Worm (Caenorhabditis elegans) whole organism, L4 larva: Measurements from ENCODE around the gene sri-24.
A peak's percentile ranks its signal among the peaks of the same experiment; 100 is the strongest.

ENCODE experiments used
- F10B5.3 ChIP-seq: sonication (generic microtip); optimal IDR thresholded peaks from 2 replicates; lab custom pipeline; 2016; ENCODE audit warnings: mild to moderate bottlenecking, missing genetic modification characterization, missing compliant biosample characterization
- F26F4.8 ChIP-seq: fragments of 200-800 bp; sonication (Bioruptor generic); conservative IDR thresholded peaks from 2 replicates; pipeline ENCODE4 v1.3.6; 2022; ENCODE audit warnings: missing genetic modification characterization, missing compliant biosample characterization
- F37D6.2 ChIP-seq: sonication (generic microtip); optimal IDR thresholded peaks from 2 replicates; lab custom pipeline; 2016; ENCODE audit warnings: mild to moderate bottlenecking, missing genetic modification characterization, missing compliant biosample characterization
- T20F7.1 ChIP-seq: fragments of 200-800 bp; sonication (Bioruptor generic); optimal IDR thresholded peaks from 2 replicates; lab custom pipeline; 2018; ENCODE audit warnings: mild to moderate bottlenecking, missing genetic modification characterization, missing compliant biosample characterization
- Y75B8A.6 ChIP-seq: fragments of 200-800 bp; sonication (Bioruptor generic); IDR thresholded peaks from 2 replicates; pipeline ENCODE4 v1.3.6; 2022; ENCODE audit warnings: missing genetic modification reagents, missing genetic modification characterization, missing compliant biosample characterization
- aly-2 ChIP-seq: sonication (generic microtip); optimal IDR thresholded peaks from 2 replicates; lab custom pipeline; 2018; ENCODE audit warnings: missing biosample characterization, missing genetic modification characterization
- ama-1 ChIP-seq: fragments of 150-350 bp; optimal IDR thresholded peaks from 2 replicates; lab custom pipeline; 2014; ENCODE audit warnings: inconsistent platforms, mixed read lengths
- ceh-20 ChIP-seq: fragments of 200-800 bp; sonication (Bioruptor generic); IDR thresholded peaks from 2 replicates; pipeline ENCODE4 v1.3.6; 2022; ENCODE audit warnings: missing genetic modification reagents, missing genetic modification characterization, missing compliant biosample characterization
- ceh-32 ChIP-seq: sonication (generic microtip); optimal IDR thresholded peaks from 2 replicates; lab custom pipeline; 2016; ENCODE audit warnings: mild to moderate bottlenecking, missing genetic modification characterization, missing compliant biosample characterization; ENCODE audit not compliant: poor library complexity
- ceh-82 ChIP-seq: sonication (generic microtip); optimal IDR thresholded peaks from 2 replicates; lab custom pipeline; 2017; ENCODE audit warnings: missing biosample characterization, missing genetic modification characterization
- ces-1 ChIP-seq: fragments of 150-350 bp; sonication (generic microtip); optimal IDR thresholded peaks from 4 replicates; lab custom pipeline; 2014; ENCODE audit warnings: missing biosample characterization, missing genetic modification reagents, missing genetic modification characterization
- cey-2 ChIP-seq: sonication (generic microtip); optimal IDR thresholded peaks from 3 replicates; lab custom pipeline; 2017; ENCODE audit warnings: missing genetic modification characterization, mild to moderate bottlenecking, missing compliant biosample characterization, antibody characterized with exemption, borderline replicate concordance; ENCODE audit not compliant: insufficient read depth
- daf-12 ChIP-seq: fragments of 150-350 bp; optimal IDR thresholded peaks from 2 replicates; lab custom pipeline; 2014; ENCODE audit warnings: missing biosample characterization, missing genetic modification reagents, missing genetic modification characterization
- daf-16 ChIP-seq, 3 experiments: sonication (generic microtip); optimal IDR thresholded peaks; 2 replicates each; lab custom pipeline; 2016 to 2017; ENCODE audit warnings: missing genetic modification characterization in 3 of 3, missing genetic modification reagents in 3 of 3, mild to moderate bottlenecking in 2 of 3, missing compliant biosample characterization in 2 of 3, missing biosample characterization in 1 of 3, moderate library complexity in 1 of 3
- dmd-6 ChIP-seq: fragments of 200-800 bp; sonication (Bioruptor generic); IDR thresholded peaks from 2 replicates; pipeline ENCODE4 v1.3.6; 2022; ENCODE audit warnings: missing genetic modification reagents, missing genetic modification characterization, missing compliant biosample characterization
- dmd-8 ChIP-seq: fragments of 200-800 bp; sonication (Bioruptor generic); IDR thresholded peaks from 2 replicates; pipeline ENCODE4 v1.3.6; 2022; ENCODE audit warnings: missing genetic modification characterization, missing compliant biosample characterization
- dmd-9 ChIP-seq: fragments of 200-800 bp; sonication (Bioruptor generic); IDR thresholded peaks from 2 replicates; pipeline ENCODE4 v1.3.6; 2022; ENCODE audit warnings: missing genetic modification reagents, missing genetic modification characterization, missing compliant biosample characterization
- dpl-1 ChIP-seq: fragments of 150-350 bp; optimal IDR thresholded peaks from 2 replicates; lab custom pipeline; 2014; ENCODE audit warnings: missing biosample characterization, missing genetic modification reagents, missing genetic modification characterization
- fkh-10 ChIP-seq: fragments of 150-350 bp; optimal IDR thresholded peaks from 2 replicates; lab custom pipeline; 2014; ENCODE audit warnings: missing biosample characterization, missing genetic modification reagents, missing genetic modification characterization
- lim-7 ChIP-seq: fragments of 200-800 bp; sonication (Bioruptor generic); IDR thresholded peaks from 2 replicates; pipeline ENCODE4 v1.3.6; 2022; ENCODE audit warnings: missing genetic modification characterization, missing compliant biosample characterization
- lin-38 ChIP-seq: fragments of 200-800 bp; sonication (Bioruptor generic); IDR thresholded peaks from 2 replicates; pipeline ENCODE4 v1.3.6; 2022; ENCODE audit warnings: missing genetic modification reagents, missing genetic modification characterization, missing compliant biosample characterization
- lir-3 ChIP-seq: sonication (generic microtip); optimal IDR thresholded peaks from 2 replicates; lab custom pipeline; 2016; ENCODE audit warnings: mild to moderate bottlenecking, missing genetic modification characterization, missing compliant biosample characterization
- lsy-2 ChIP-seq, 2 experiments: fragments of 150-350 bp in 1 of 2; sonication (generic microtip) in 1 of 2; optimal IDR thresholded peaks; 2 replicates each; lab custom pipeline; 2014 to 2017; ENCODE audit warnings: missing biosample characterization in 2 of 2, missing genetic modification characterization in 2 of 2
- madf-5 ChIP-seq, 2 experiments: fragments of 200-800 bp; sonication (Bioruptor generic); IDR thresholded peaks; 2 replicates each; pipeline ENCODE4 v1.3.6; 2022; ENCODE audit warnings: missing compliant biosample characterization in 2 of 2, missing genetic modification characterization in 2 of 2
- mdl-1 ChIP-seq, 2 experiments: fragments of 150-350 bp in 1 of 2; sonication (generic microtip) in 1 of 2; optimal IDR thresholded peaks; 2 replicates each; lab custom pipeline; 2014 to 2017; ENCODE audit warnings: missing biosample characterization in 2 of 2, missing genetic modification characterization in 2 of 2
- mep-1 ChIP-seq: fragments of 150-350 bp; sonication (generic microtip); optimal IDR thresholded peaks from 3 replicates; lab custom pipeline; 2014; ENCODE audit warnings: missing biosample characterization, missing genetic modification characterization
- mes-2 ChIP-seq: sonication (generic microtip); optimal IDR thresholded peaks from 2 replicates; lab custom pipeline; 2016; ENCODE audit warnings: missing genotype, mild to moderate bottlenecking, missing genetic modification characterization, missing compliant biosample characterization; ENCODE audit not compliant: poor library complexity, severe bottlenecking
- mxl-2 ChIP-seq: fragments of 200-800 bp; sonication (Bioruptor generic); conservative IDR thresholded peaks from 2 replicates; pipeline ENCODE4 v1.3.6; 2022; ENCODE audit warnings: missing genetic modification reagents, missing genetic modification characterization, missing compliant biosample characterization
- nhr-10 ChIP-seq: fragments of 150-350 bp; optimal IDR thresholded peaks from 2 replicates; lab custom pipeline; 2014; ENCODE audit warnings: missing biosample characterization, missing genetic modification characterization
- nhr-102 ChIP-seq: sonication (generic microtip); optimal IDR thresholded peaks from 2 replicates; lab custom pipeline; 2016; ENCODE audit warnings: mild to moderate bottlenecking, missing genetic modification characterization, moderate library complexity, missing compliant biosample characterization
- nhr-11 ChIP-seq: fragments of 150-350 bp; optimal IDR thresholded peaks from 2 replicates; lab custom pipeline; 2014; ENCODE audit warnings: missing biosample characterization, missing genetic modification characterization
- nhr-25 ChIP-seq: sonication (generic microtip); optimal IDR thresholded peaks from 2 replicates; lab custom pipeline; 2017; ENCODE audit warnings: missing genetic modification characterization, mild to moderate bottlenecking, missing compliant biosample characterization, antibody characterized with exemption, moderate library complexity, borderline replicate concordance; ENCODE audit not compliant: insufficient read depth
- nhr-28 ChIP-seq: fragments of 150-350 bp; optimal IDR thresholded peaks from 2 replicates; lab custom pipeline; 2014; ENCODE audit warnings: missing biosample characterization, missing genetic modification characterization
- nhr-48 ChIP-seq: sonication (generic microtip); optimal IDR thresholded peaks from 2 replicates; lab custom pipeline; 2016; ENCODE audit warnings: mild to moderate bottlenecking, missing genetic modification characterization, missing compliant biosample characterization
- nhr-76 ChIP-seq: fragments of 150-350 bp; optimal IDR thresholded peaks from 2 replicates; lab custom pipeline; 2014; ENCODE audit warnings: missing biosample characterization, missing genetic modification characterization
- nhr-77 ChIP-seq: fragments of 150-350 bp; optimal IDR thresholded peaks from 2 replicates; lab custom pipeline; 2014; ENCODE audit warnings: missing biosample characterization, missing genetic modification characterization
- rbr-2 ChIP-seq: sonication (generic microtip); optimal IDR thresholded peaks from 2 replicates; lab custom pipeline; 2016; ENCODE audit warnings: missing genotype, missing genetic modification characterization, missing compliant biosample characterization
- saeg-2 ChIP-seq: fragments of 200-800 bp; sonication (Bioruptor generic); IDR thresholded peaks from 2 replicates; pipeline ENCODE4 v1.3.6; 2022; ENCODE audit warnings: missing genetic modification reagents, missing genetic modification characterization, missing compliant biosample characterization
- sdz-12 ChIP-seq: fragments of 200-800 bp; sonication (Bioruptor generic); optimal IDR thresholded peaks from 2 replicates; lab custom pipeline; 2018; ENCODE audit warnings: mild to moderate bottlenecking, missing genetic modification characterization, missing compliant biosample characterization
- set-16 ChIP-seq: fragments of 200-800 bp; sonication (Bioruptor generic); IDR thresholded peaks from 2 replicates; pipeline ENCODE4 v1.3.6; 2022; ENCODE audit warnings: missing genetic modification reagents, missing genetic modification characterization, missing compliant biosample characterization
- snpc-1.2 ChIP-seq: fragments of 200-800 bp; sonication (Bioruptor generic); IDR thresholded peaks from 2 replicates; pipeline ENCODE4 v1.3.6; 2022; ENCODE audit warnings: missing genetic modification reagents, missing genetic modification characterization, missing compliant biosample characterization
- unc-62 ChIP-seq, 3 experiments: fragments of 150-350 bp in 1 of 3; sonication (generic microtip); optimal IDR thresholded peaks in 2 of 3; peaks in 1 of 3; 1 replicate in 1 of 3; 2 replicates in 2 of 3; lab custom pipeline; 2014 to 2017; ENCODE audit warnings: missing biosample characterization in 3 of 3, missing genetic modification characterization in 3 of 3, missing genetic modification reagents in 3 of 3, missing genotype in 1 of 3
- vab-7 ChIP-seq: fragments of 200-800 bp; sonication (Bioruptor generic); IDR thresholded peaks from 2 replicates; pipeline ENCODE4 v1.3.6; 2022; ENCODE audit warnings: missing genetic modification reagents, missing genetic modification characterization, missing compliant biosample characterization
- zag-1 ChIP-seq: fragments of 150-350 bp; optimal IDR thresholded peaks from 2 replicates; lab custom pipeline; 2014; ENCODE audit warnings: missing biosample characterization, missing genetic modification characterization
- zfp-3 ChIP-seq: fragments of 200-800 bp; sonication (Bioruptor generic); conservative IDR thresholded peaks from 2 replicates; pipeline ENCODE4 v1.3.6; 2022; ENCODE audit warnings: missing genetic modification reagents, missing genetic modification characterization, missing compliant biosample characterization
- ztf-11 ChIP-seq: fragments of 150-350 bp; optimal IDR thresholded peaks from 2 replicates; lab custom pipeline; 2014; ENCODE audit warnings: missing biosample characterization, missing genetic modification characterization
- ztf-7 ChIP-seq: fragments of 150-350 bp; optimal IDR thresholded peaks from 2 replicates; lab custom pipeline; 2014; ENCODE audit warnings: missing biosample characterization, missing genetic modification characterization

Gene sri-24

ce11 chrV:15190903-15191302, 21.1 kb upstream of the sri-24 start, which contains the start of gene Y75B12B.11 (continued):
- TF ChIP-seq zag-1 (tag; lab: Kevin White, UChicago) (no peak), F10B5.3 (peak; percentile 85), dpl-1 (GFP tag; lab: Kevin White, UChicago) (peak; percentile 68), ztf-11 (no peak), nhr-25 (tag; lab: Kevin White, UChicago) (peak; percentile 45), ztf-7 (tag; lab: Kevin White, UChicago) (peak; percentile 42), ces-1 (GFP tag; lab: Kevin White, UChicago) (no peak), nhr-77 (peak; percentile 58), saeg-2 (peak; percentile 92), aly-2 (tag; lab: Kevin White, UChicago) (peak; percentile 92), nhr-11 (peak; percentile 55), mep-1 (tag; lab: Kevin White, UChicago) (peak; percentile 92), mes-2 (tag; lab: Kevin White, UChicago) (peak; percentile 93), cey-2 (tag; lab: Kevin White, UChicago) (no peak), F26F4.8 (GFP tag; lab: Robert Waterston, UW) (peak; percentile 99), rbr-2 (peak; percentile 80), nhr-102 (tag; lab: Kevin White, UChicago) (peak; percentile 93), nhr-10 (tag; lab: Kevin White, UChicago) (peak; percentile 39), zfp-3 (peak; percentile 92), lin-38 (GFP tag; lab: Robert Waterston, UW) (peak; percentile 96), nhr-28 (peak; percentile 23), set-16 (peak; percentile 85), daf-16 (GFP tag; optimal IDR thresholded peaks at IDR 0.05; lab: Kevin White, UChicago) (peak; percentile 88 to 98), daf-16 (tag; optimal IDR thresholded peaks at IDR 0.05; lab: Kevin White, UChicago) (peak; percentile 84), madf-5 (GFP tag; IDR thresholded peaks at IDR 0.05; lab: Robert Waterston, UW) (peak; percentile 88 to 90), lim-7 (GFP tag; lab: Robert Waterston, UW) (peak; percentile 98), unc-62 (GFP tag; optimal IDR thresholded peaks at IDR 0.05 in 1 of 2; lab: Kevin White, UChicago) (no peak), unc-62 (tag; optimal IDR thresholded peaks at IDR 0.05; lab: Kevin White, UChicago) (no peak), lir-3 (tag; lab: Kevin White, UChicago) (peak; percentile 88), ama-1 (lab: Kevin White, UChicago) (peak; percentile 82), F37D6.2 (tag; lab: Kevin White, UChicago) (peak; percentile 72), mdl-1 (tag; optimal IDR thresholded peaks at IDR 0.05; lab: Kevin White, UChicago) (no peak), Y75B8A.6 (GFP tag; lab: Robert Waterston, UW) (peak; percentile 83; the same call in 1 of the 2 replicates), dmd-6 (peak; percentile 80), sdz-12 (peak; percentile 91)

ce11 chrV:15191971-15192370, 20.0 kb upstream of the sri-24 start:
- no peak for TF ChIP-seq dmd-8
- no peak for TF ChIP-seq ceh-82 (tag; lab: Kevin White, UChicago)
- TF ChIP-seq sdz-12 = no peak
- TF ChIP-seq unc-62 (GFP tag; optimal IDR thresholded peaks at IDR 0.05 in 1 of 2; lab: Kevin White, UChicago) = peak in 1 of 2 experiments; percentile 93
- no peak for TF ChIP-seq unc-62 (tag; optimal IDR thresholded peaks at IDR 0.05; lab: Kevin White, UChicago)
- TF ChIP-seq fkh-10 (GFP tag; lab: Kevin White, UChicago) = no peak
- TF ChIP-seq, all 104 proteins: peak for 1

ce11 chrV:15192377-15192776, 19.6 kb upstream of the sri-24 start, which contains the start of gene plc-2:
Gene plc-2 (plus strand): TSS chrV:15192572.
- TF ChIP-seq ceh-32 (tag; lab: Kevin White, UChicago) (no peak), vab-7 (GFP tag; lab: Robert Waterston, UW) (no peak), lsy-2 (tag; optimal IDR thresholded peaks at IDR 0.05; lab: Kevin White, UChicago) (no peak), daf-16 (GFP tag; optimal IDR thresholded peaks at IDR 0.05; lab: Kevin White, UChicago) (no peak), daf-16 (tag; optimal IDR thresholded peaks at IDR 0.05; lab: Kevin White, UChicago) (peak; percentile 44), mes-2 (tag; lab: Kevin White, UChicago) (peak; percentile 35), zag-1 (tag; lab: Kevin White, UChicago) (no peak), ceh-82 (tag; lab: Kevin White, UChicago) (no peak), T20F7.1 (GFP tag; lab: Kevin White, UChicago) (no peak), nhr-76 (tag; lab: Kevin White, UChicago) (no peak), snpc-1.2 (GFP tag; lab: Robert Waterston, UW) (no peak), daf-12 (tag; lab: Kevin White, UChicago) (no peak), dmd-9 (GFP tag; lab: Robert Waterston, UW) (no peak), dmd-8 (no peak), dpl-1 (GFP tag; lab: Kevin White, UChicago) (no peak), mxl-2 (GFP tag; lab: Robert Waterston, UW) (no peak), nhr-48 (tag; lab: Kevin White, UChicago) (no peak), ceh-20 (GFP tag; lab: Robert Waterston, UW) (no peak)
